Worm (Caenorhabditis elegans): ENCODE measurements around the gene H04J21.1.

DNA sequence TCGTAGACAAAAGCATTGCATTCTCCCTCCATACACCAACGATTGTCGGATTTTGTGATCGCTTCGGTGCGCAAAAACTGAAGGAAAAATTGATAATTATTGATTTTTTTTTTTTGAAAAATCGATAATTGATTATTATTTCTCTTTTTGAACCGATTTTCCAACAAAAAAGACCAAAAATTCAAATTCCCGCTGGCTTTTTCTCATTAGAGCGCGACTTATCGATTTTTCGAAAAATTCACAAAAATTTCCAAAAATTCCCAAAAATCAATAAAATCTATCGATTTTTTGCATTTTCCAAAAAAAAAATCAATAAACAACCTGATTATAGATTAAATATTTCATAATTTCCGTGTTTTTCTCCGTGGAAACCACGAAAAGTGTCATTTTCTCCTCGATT lies 43.2 kb downstream of the H04J21.1 start:
- TF ChIP-seq fkh-10 (GFP tag; optimal IDR thresholded peaks at IDR 0.05) (no peak), pha-4 (tag; optimal IDR thresholded peaks at IDR 0.05) (no peak), hlh-13 (GFP tag; optimal IDR thresholded peaks at IDR 0.05) (no peak), ama-1 (optimal IDR thresholded peaks at IDR 0.05) (no peak)
